Fruit fly (Drosophila melanogaster): ENCODE measurements around the gene Rh4.

The Rh4 gene

DNA sequence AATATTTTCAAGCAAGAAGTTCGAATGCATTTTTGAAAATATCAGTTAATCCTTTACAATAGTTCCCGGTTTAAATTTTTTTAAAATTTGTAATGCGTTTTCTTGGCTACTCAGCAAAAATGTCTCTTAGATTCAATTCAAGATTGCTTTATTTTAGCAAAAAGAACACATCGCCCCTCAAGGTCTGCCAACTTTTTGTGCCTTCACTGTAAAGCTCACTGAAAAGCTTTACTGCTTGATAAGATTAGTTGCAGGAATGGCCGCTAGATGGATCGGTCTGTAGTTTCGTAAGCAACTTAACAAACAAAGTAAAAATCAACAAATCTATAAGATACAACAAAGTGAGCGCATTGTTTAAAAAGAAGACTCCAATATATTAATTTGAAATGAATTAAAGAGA, 21.7 kb upstream of the Rh4 start:
- TF ChIP-seq dsf (GFP tag; optimal IDR thresholded peaks at IDR 0.05; ENCODE audit: borderline replicate concordance) (no peak), Hnf4 (GFP tag; optimal IDR thresholded peaks at IDR 0.05) (peak; percentile 5)

dm6 chr3L:16881097-16881496, 18.8 kb upstream of the Rh4 start:
- TF ChIP-seq HLH106 (tag; optimal IDR thresholded peaks at IDR 0.05) = no peak
- no peak for TF ChIP-seq Myc (optimal IDR thresholded peaks at IDR 0.05)
- TF ChIP-seq Sp1 (GFP tag; optimal IDR thresholded peaks at IDR 0.05) = no peak
- no peak for TF ChIP-seq Rel (GFP tag; optimal IDR thresholded peaks at IDR 0.05)
- TF ChIP-seq Rel (tag; optimal IDR thresholded peaks at IDR 0.05) = no peak
- no peak for TF ChIP-seq lola (GFP tag; optimal IDR thresholded peaks at IDR 0.05)
- no peak for TF ChIP-seq CG32264 (GFP tag; optimal IDR thresholded peaks at IDR 0.05)
- TF ChIP-seq dmrt93B (GFP tag; optimal IDR thresholded peaks at IDR 0.05) = no peak
- TF ChIP-seq sage (GFP tag; optimal IDR thresholded peaks at IDR 0.05) = no peak
- no peak for TF ChIP-seq fru (GFP tag; optimal IDR thresholded peaks at IDR 0.05)
- TF ChIP-seq Hr78 (GFP tag; optimal IDR thresholded peaks at IDR 0.05) = no peak
- no peak for TF ChIP-seq Dif (GFP tag; optimal IDR thresholded peaks at IDR 0.05; ENCODE audit: partially characterized antibody)
- TF ChIP-seq tai (GFP tag; optimal IDR thresholded peaks at IDR 0.05) = no peak
- TF ChIP-seq ey (GFP tag; optimal IDR thresholded peaks at IDR 0.05) = no peak
- TF ChIP-seq CG9705 (GFP tag; optimal IDR thresholded peaks at IDR 0.05) = no peak
- TF ChIP-seq Abd-B (GFP tag; optimal IDR thresholded peaks at IDR 0.05) = no peak

DNA sequence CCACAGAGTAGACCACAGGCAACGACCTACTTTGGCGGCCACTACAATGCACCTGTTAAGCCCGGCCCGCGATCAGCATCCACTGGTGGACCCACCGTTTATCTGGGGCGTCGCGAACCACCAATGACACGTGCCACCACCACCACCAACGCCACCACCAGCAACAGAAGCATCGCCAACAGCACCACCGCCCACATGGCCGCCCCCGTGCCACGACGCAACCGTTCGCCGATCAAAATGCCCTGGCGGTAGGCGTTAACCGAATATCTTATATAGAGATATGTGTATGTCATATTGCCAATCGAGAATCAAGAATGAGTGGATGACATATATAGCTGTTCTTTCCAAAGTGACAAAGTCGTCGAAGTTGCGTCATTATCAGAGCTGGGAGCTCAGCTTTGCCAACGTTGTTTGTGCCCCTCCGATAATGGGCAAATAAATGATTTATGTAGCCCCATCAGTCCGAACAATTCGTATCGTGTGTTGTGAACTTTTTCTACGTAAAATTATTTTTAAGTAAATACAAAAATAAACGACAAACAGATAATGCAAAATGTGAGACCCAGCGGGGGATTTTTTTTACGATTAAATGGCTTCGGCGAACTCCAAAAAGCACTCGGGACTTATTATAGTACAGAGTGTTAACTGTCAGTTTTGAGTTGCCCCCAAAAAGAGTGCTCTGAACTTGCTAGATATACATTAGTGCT, 16.7 kb upstream of the Rh4 start:
- no peak for TF ChIP-seq Rel (GFP tag; optimal IDR thresholded peaks at IDR 0.05)
- TF ChIP-seq Rel (tag; optimal IDR thresholded peaks at IDR 0.05) = peak; percentile 93
- no peak for TF ChIP-seq Hr78 (GFP tag; optimal IDR thresholded peaks at IDR 0.05)

dm6 chr3L:16876785-16877468, 14.6 kb upstream of the Rh4 start, which contains the start of gene CG32170:
Gene CG32170 (plus strand): TSS chr3L:16877309.
- no peak for TF ChIP-seq br (GFP tag; optimal IDR thresholded peaks at IDR 0.05)
- TF ChIP-seq sv (GFP tag; optimal IDR thresholded peaks at IDR 0.05) = no peak
- no peak for TF ChIP-seq Hr83 (GFP tag; optimal IDR thresholded peaks at IDR 0.05; ENCODE audit: poor library complexity, severe bottlenecking)
- TF ChIP-seq Mio (GFP tag; optimal IDR thresholded peaks at IDR 0.05) = no peak
- no peak for TF ChIP-seq lola (GFP tag; optimal IDR thresholded peaks at IDR 0.05)
- no peak for TF ChIP-seq Jra (GFP tag; optimal IDR thresholded peaks at IDR 0.05)
- TF ChIP-seq h (GFP tag; optimal IDR thresholded peaks at IDR 0.05) = no peak
- TF ChIP-seq Vsx2 (GFP tag; optimal IDR thresholded peaks at IDR 0.05; ENCODE audit: partially characterized antibody) = peak; percentile 42

DNA sequence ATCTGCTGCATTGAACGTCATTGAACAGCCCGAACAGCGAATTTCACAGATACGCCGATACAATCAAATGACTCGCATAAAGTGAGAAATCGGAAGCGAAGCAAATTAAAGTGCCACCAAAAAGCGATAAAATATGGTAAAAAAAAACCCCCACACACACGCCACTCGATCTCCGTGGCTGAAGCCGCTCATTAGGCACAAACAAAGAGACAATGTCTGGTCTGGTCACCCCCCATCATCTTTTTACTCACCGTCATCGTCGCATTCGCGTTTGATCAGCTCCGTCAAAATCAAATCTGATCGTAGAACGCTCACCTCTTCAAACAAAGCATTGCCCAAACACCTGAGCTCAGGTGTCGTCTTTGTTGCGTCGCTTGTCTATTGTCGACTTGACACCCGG, 13.6 kb upstream of the Rh4 start:
- TF ChIP-seq woc (GFP tag; optimal IDR thresholded peaks at IDR 0.05) (no peak), br (GFP tag; optimal IDR thresholded peaks at IDR 0.05) (no peak), Dif (GFP tag; optimal IDR thresholded peaks at IDR 0.05; ENCODE audit: partially characterized antibody) (no peak), dl (GFP tag; optimal IDR thresholded peaks at IDR 0.05; ENCODE audit: insufficient read depth in 1 of 2, partially characterized antibody in 2 of 2) (no peak), tai (GFP tag; optimal IDR thresholded peaks at IDR 0.05) (no peak), Rel (GFP tag; optimal IDR thresholded peaks at IDR 0.05) (no peak), Rel (tag; optimal IDR thresholded peaks at IDR 0.05) (no peak), ey (GFP tag; optimal IDR thresholded peaks at IDR 0.05) (no peak), sv (GFP tag; optimal IDR thresholded peaks at IDR 0.05) (no peak), dmrt93B (GFP tag; optimal IDR thresholded peaks at IDR 0.05) (no peak), CrebA (GFP tag; optimal IDR thresholded peaks at IDR 0.05; ENCODE audit: borderline replicate concordance) (no peak)

DNA sequence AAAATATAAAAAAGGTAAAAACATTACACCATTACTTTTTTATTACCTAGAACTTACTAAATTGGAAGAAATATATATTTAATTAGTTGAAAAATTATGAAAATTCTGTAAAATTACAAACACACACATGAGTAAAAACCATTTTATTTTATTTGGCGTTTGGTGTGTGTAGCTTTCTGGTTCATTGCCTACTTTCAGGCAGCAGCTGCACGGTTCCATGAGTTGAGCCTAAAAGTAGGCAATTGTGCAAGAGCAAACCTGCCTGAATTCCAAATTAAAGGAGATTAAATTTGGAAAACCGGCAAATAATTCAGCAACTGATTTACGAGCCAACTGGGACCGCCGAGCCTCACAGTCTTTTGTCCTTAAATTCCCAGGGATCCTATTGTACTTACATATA, 13.2 kb upstream of the Rh4 start:
- TF ChIP-seq brk (GFP tag; optimal IDR thresholded peaks at IDR 0.05) (no peak), N (GFP tag; optimal IDR thresholded peaks at IDR 0.05) (peak; percentile 81), Rel (GFP tag; optimal IDR thresholded peaks at IDR 0.05) (no peak), Rel (tag; optimal IDR thresholded peaks at IDR 0.05) (no peak), CG9705 (GFP tag; optimal IDR thresholded peaks at IDR 0.05) (no peak), Vsx2 (GFP tag; optimal IDR thresholded peaks at IDR 0.05; ENCODE audit: partially characterized antibody) (peak; percentile 60), pan (optimal IDR thresholded peaks at IDR 0.05) (no peak), Dif (GFP tag; optimal IDR thresholded peaks at IDR 0.05; ENCODE audit: partially characterized antibody) (peak; percentile 22), usp (GFP tag; optimal IDR thresholded peaks at IDR 0.05) (no peak), Myc (optimal IDR thresholded peaks at IDR 0.05) (peak; percentile 81), jim (GFP tag; optimal IDR thresholded peaks at IDR 0.05) (no peak), CG32264 (GFP tag; optimal IDR thresholded peaks at IDR 0.05) (no peak), woc (GFP tag; optimal IDR thresholded peaks at IDR 0.05) (no peak), Hr83 (GFP tag; optimal IDR thresholded peaks at IDR 0.05; ENCODE audit: poor library complexity, severe bottlenecking) (no peak), sage (GFP tag; optimal IDR thresholded peaks at IDR 0.05) (no peak), dl (GFP tag; optimal IDR thresholded peaks at IDR 0.05; ENCODE audit: insufficient read depth in 1 of 2, partially characterized antibody in 2 of 2) (no peak), fru (GFP tag; optimal IDR thresholded peaks at IDR 0.05) (no peak), CrebA (GFP tag; optimal IDR thresholded peaks at IDR 0.05; ENCODE audit: borderline replicate concordance) (no peak), sv (GFP tag; optimal IDR thresholded peaks at IDR 0.05) (no peak), dsf (GFP tag; optimal IDR thresholded peaks at IDR 0.05; ENCODE audit: borderline replicate concordance) (no peak), lola (GFP tag; optimal IDR thresholded peaks at IDR 0.05) (peak; percentile 90), dmrt93B (GFP tag; optimal IDR thresholded peaks at IDR 0.05) (no peak), HLH106 (tag; optimal IDR thresholded peaks at IDR 0.05) (no peak), Jra (GFP tag; optimal IDR thresholded peaks at IDR 0.05) (no peak), h (GFP tag; optimal IDR thresholded peaks at IDR 0.05) (no peak), Sp1 (GFP tag; optimal IDR thresholded peaks at IDR 0.05) (no peak)

Data from whole organism, wandering third instar larva.